Comparison of ENCODE assay signal across 7 worm cellular contexts in genomic region chrII:10925804-10926570, ce11.
A peak's percentile ranks its signal among the peaks of the same experiment; 100 is the strongest.
TF ChIP-seq lines count a peak whose summit lies in the region.

metr-1 (plus strand) TSS chrII:10926561.

TF ChIP-seq in whole organism, L1 larva, 84 proteins besides CTCF, POLR2A, EP300 and RAD21 (continues in another document):
- TF ChIP-seq sox-4 (tag; optimal IDR thresholded peaks at IDR 0.05; lab: Kevin White, UChicago) (no peak), nhr-11 (tag; optimal IDR thresholded peaks at IDR 0.05; lab: Kevin White, UChicago) (no peak), nhr-71 (tag; optimal IDR thresholded peaks at IDR 0.05; lab: Kevin White, UChicago) (peak; percentile 44), lsy-2 (tag; optimal IDR thresholded peaks at IDR 0.05; lab: Kevin White, UChicago) (peak in 1 of 2 experiments; percentile 24), Y116A8C.19 (tag; optimal IDR thresholded peaks at IDR 0.05; lab: Kevin White, UChicago; ENCODE audit: borderline replicate concordance) (no peak), nhr-19 (GFP tag; conservative IDR thresholded peaks at IDR 0.05; lab: Robert Waterston, UW) (peak; percentile 33; the same call in 1 of the 2 replicates), ama-1 (optimal IDR thresholded peaks at IDR 0.05; lab: Kevin White, UChicago) (no peak), zag-1 (tag; optimal IDR thresholded peaks at IDR 0.05; lab: Kevin White, UChicago) (no peak), egl-27 (tag; optimal IDR thresholded peaks at IDR 0.05; lab: Kevin White, UChicago) (no peak), rnt-1 (tag; optimal IDR thresholded peaks at IDR 0.05; lab: Kevin White, UChicago) (peak; percentile 37), lin-35 (GFP tag; optimal IDR thresholded peaks at IDR 0.05; lab: Kevin White, UChicago) (peak; percentile 71 to 72), zip-4 (GFP tag; optimal IDR thresholded peaks at IDR 0.05; lab: Kevin White, UChicago) (no peak), snpc-4 (tag; optimal IDR thresholded peaks at IDR 0.05; lab: Kevin White, UChicago) (no peak)

TF ChIP-seq in whole organism, L2 larva, 48 proteins besides CTCF, POLR2A, EP300 and RAD21 (continues in another document):
- no peak for TF ChIP-seq nhr-11 (tag; optimal IDR thresholded peaks at IDR 0.05; lab: Kevin White, UChicago)
- TF ChIP-seq fos-1 (tag; optimal IDR thresholded peaks at IDR 0.05; lab: Kevin White, UChicago): peak; percentile 68
- no peak for TF ChIP-seq nhr-129 (tag; optimal IDR thresholded peaks at IDR 0.05; lab: Kevin White, UChicago)
- TF ChIP-seq elt-3 (tag; optimal IDR thresholded peaks at IDR 0.05; lab: Kevin White, UChicago): no peak
- no peak for TF ChIP-seq nhr-77 (tag; optimal IDR thresholded peaks at IDR 0.05; lab: Kevin White, UChicago)
- TF ChIP-seq gmeb-1 (tag; optimal IDR thresholded peaks at IDR 0.05; lab: Kevin White, UChicago): peak; percentile 63
- no peak for TF ChIP-seq mab-5 (tag; optimal IDR thresholded peaks at IDR 0.05; lab: Kevin White, UChicago)
- peak in 1 of 2 experiments; percentile 49 for TF ChIP-seq lsy-2 (tag; optimal IDR thresholded peaks at IDR 0.05; lab: Kevin White, UChicago)
- no peak for TF ChIP-seq dmd-4 (tag; optimal IDR thresholded peaks at IDR 0.05; lab: Kevin White, UChicago)
- TF ChIP-seq Y55F3AM.14 (GFP tag; optimal IDR thresholded peaks at IDR 0.05; lab: Kevin White, UChicago): no peak
- no peak for TF ChIP-seq ZK546.5 (tag; optimal IDR thresholded peaks at IDR 0.05; lab: Kevin White, UChicago)
- TF ChIP-seq crh-2 (tag; optimal IDR thresholded peaks at IDR 0.05; lab: Kevin White, UChicago): peak; percentile 2
- peak; percentile 60 for TF ChIP-seq nhr-21 (tag; optimal IDR thresholded peaks at IDR 0.05; lab: Kevin White, UChicago)

TF ChIP-seq in whole organism, L3 larva, 47 proteins besides CTCF, POLR2A, EP300 and RAD21:
- TF ChIP-seq nhr-23 (tag; optimal IDR thresholded peaks at IDR 0.05; lab: Kevin White, UChicago) (peak; percentile 52), lin-15B (tag; optimal IDR thresholded peaks at IDR 0.05; lab: Kevin White, UChicago) (peak; percentile 20), elt-2 (tag; optimal IDR thresholded peaks at IDR 0.05; lab: Kevin White, UChicago) (peak; percentile 68), nhr-43 (tag; optimal IDR thresholded peaks at IDR 0.05; lab: Kevin White, UChicago; ENCODE audit: poor library complexity, severe bottlenecking) (peak; percentile 46), nhr-25 (tag; optimal IDR thresholded peaks at IDR 0.05; lab: Kevin White, UChicago) (peak; percentile 46), pha-4 (tag; optimal IDR thresholded peaks at IDR 0.05; lab: Kevin White, UChicago) (no peak), nfya-1 (tag; optimal IDR thresholded peaks at IDR 0.05; lab: Kevin White, UChicago; ENCODE audit: insufficient read depth) (peak; percentile 7), nhr-77 (tag; optimal IDR thresholded peaks at IDR 0.05; lab: Kevin White, UChicago) (no peak), elt-3 (tag; optimal IDR thresholded peaks at IDR 0.05; lab: Kevin White, UChicago) (peak in 1 of 3 experiments; percentile 20), mml-1 (tag; optimal IDR thresholded peaks at IDR 0.05; lab: Kevin White, UChicago) (no peak)

TF ChIP-seq in whole organism, L4 larva, 104 proteins besides CTCF, POLR2A, EP300 and RAD21 (continues in another document):
- TF ChIP-seq hlh-30 (tag; optimal IDR thresholded peaks at IDR 0.05; lab: Kevin White, UChicago; ENCODE audit: insufficient read depth) (peak; percentile 55), F26F4.8 (GFP tag; conservative IDR thresholded peaks at IDR 0.05; lab: Robert Waterston, UW) (no peak), daf-16 (GFP tag; optimal IDR thresholded peaks at IDR 0.05; lab: Kevin White, UChicago) (no peak), daf-16 (tag; optimal IDR thresholded peaks at IDR 0.05; lab: Kevin White, UChicago) (peak; percentile 63), ama-1 (optimal IDR thresholded peaks at IDR 0.05; lab: Kevin White, UChicago) (no peak), dpl-1 (GFP tag; optimal IDR thresholded peaks at IDR 0.05; lab: Kevin White, UChicago) (peak; percentile 83), nhr-28 (tag; optimal IDR thresholded peaks at IDR 0.05; lab: Kevin White, UChicago) (peak; percentile 32), lsy-2 (tag; optimal IDR thresholded peaks at IDR 0.05; lab: Kevin White, UChicago) (peak in 1 of 2 experiments; percentile 55), lin-38 (GFP tag; IDR thresholded peaks at IDR 0.05; lab: Robert Waterston, UW) (peak; percentile 43), tra-1 (GFP tag; IDR thresholded peaks at IDR 0.05; lab: Robert Waterston, UW) (no peak), hmg-1.1 (GFP tag; IDR thresholded peaks at IDR 0.05; lab: Robert Waterston, UW) (0 out of 2 replicates have a peak, but pooled peaks have one; percentile 15), mdl-1 (tag; optimal IDR thresholded peaks at IDR 0.05; lab: Kevin White, UChicago) (peak in 1 of 2 experiments; percentile 41), mxl-3 (GFP tag; optimal IDR thresholded peaks at IDR 0.05; lab: Kevin White, UChicago) (peak; percentile 74), hlh-11 (tag; optimal IDR thresholded peaks at IDR 0.05; lab: Kevin White, UChicago) (peak; percentile 60)

TF ChIP-seq in whole organism, late embryonic, 69 proteins besides CTCF, POLR2A, EP300 and RAD21:
- TF ChIP-seq pax-1 (tag; optimal IDR thresholded peaks at IDR 0.05; lab: Kevin White, UChicago) (no peak), elt-2 (tag; optimal IDR thresholded peaks at IDR 0.05; lab: Kevin White, UChicago) (peak; percentile 33), ceh-31 (tag; optimal IDR thresholded peaks at IDR 0.05; lab: Kevin White, UChicago) (peak; percentile 18), pqm-1 (tag; optimal IDR thresholded peaks at IDR 0.05; lab: Kevin White, UChicago) (no peak)

TF ChIP-seq in whole organism, mixed stage, embryonic, 35 proteins besides CTCF, POLR2A, EP300 and RAD21:
- TF ChIP-seq ham-2 (GFP tag; optimal IDR thresholded peaks at IDR 0.05; lab: Kevin White, UChicago) (peak; percentile 16), hlh-1 (tag; optimal IDR thresholded peaks at IDR 0.05; lab: Kevin White, UChicago) (no peak), elt-1 (tag; optimal IDR thresholded peaks at IDR 0.05; lab: Kevin White, UChicago; ENCODE audit: borderline replicate concordance, insufficient read depth) (peak; percentile 88)
TF ChIP-seq in whole organism, mixed stage, embryonic: peak in this region for 2.

TF ChIP-seq in whole organism, young adult, 124 proteins besides CTCF, POLR2A, EP300 and RAD21 (continues in another document):
- TF ChIP-seq lin-35 (GFP tag; optimal IDR thresholded peaks at IDR 0.05; lab: Kevin White, UChicago) (peak in 2 of 3 experiments; percentile 9 to 79), attf-6 (GFP tag; IDR thresholded peaks at IDR 0.05; lab: Robert Waterston, UW) (no peak), somi-1 (GFP tag; optimal IDR thresholded peaks at IDR 0.05; lab: Kevin White, UChicago) (no peak), ztf-28 (GFP tag; IDR thresholded peaks at IDR 0.05; lab: Robert Waterston, UW) (no peak), hlh-26 (GFP tag; conservative IDR thresholded peaks at IDR 0.05; lab: Robert Waterston, UW) (no peak), Y56A3A.18 (GFP tag; IDR thresholded peaks at IDR 0.05; lab: Robert Waterston, UW) (no peak), akir-1 (GFP tag; optimal IDR thresholded peaks at IDR 0.05; lab: Kevin White, UChicago) (no peak), ets-4 (GFP tag; optimal IDR thresholded peaks at IDR 0.05; lab: Kevin White, UChicago) (no peak), ama-1 (optimal IDR thresholded peaks at IDR 0.05; lab: Kevin White, UChicago) (peak; percentile 38), ama-1 (GFP tag; optimal IDR thresholded peaks at IDR 0.05; lab: Kevin White, UChicago) (no peak), sptf-2 (GFP tag; optimal IDR thresholded peaks at IDR 0.05; lab: Kevin White, UChicago) (no peak), pha-4 (tag; optimal IDR thresholded peaks at IDR 0.05; lab: Kevin White, UChicago) (no peak), egrh-3 (GFP tag; IDR thresholded peaks at IDR 0.05; lab: Robert Waterston, UW) (no peak), F55B11.4 (tag; optimal IDR thresholded peaks at IDR 0.05; lab: Kevin White, UChicago; ENCODE audit: borderline replicate concordance, insufficient read depth) (no peak), egl-44 (GFP tag; IDR thresholded peaks at IDR 0.05; lab: Robert Waterston, UW) (no peak), repo-1 (tag; optimal IDR thresholded peaks at IDR 0.05; lab: Kevin White, UChicago) (no peak), lag-1 (GFP tag; IDR thresholded peaks at IDR 0.05; lab: Robert Waterston, UW) (no peak), F23B12.7 (tag; optimal IDR thresholded peaks at IDR 0.05; lab: Kevin White, UChicago; ENCODE audit: insufficient read depth) (no peak), bed-2 (GFP tag; IDR thresholded peaks at IDR 0.05; lab: Robert Waterston, UW) (peak; percentile 59; the same call in 1 of the 2 replicates), ceh-79 (tag; optimal IDR thresholded peaks at IDR 0.05; lab: Kevin White, UChicago) (no peak), ztf-3 (GFP tag; optimal IDR thresholded peaks at IDR 0.05; lab: Kevin White, UChicago) (no peak), F22D6.2 (tag; optimal IDR thresholded peaks at IDR 0.05; lab: Kevin White, UChicago) (no peak), zim-3 (tag; optimal IDR thresholded peaks at IDR 0.05; lab: Kevin White, UChicago) (no peak), mxl-1 (tag; optimal IDR thresholded peaks at IDR 0.05; lab: Kevin White, UChicago) (no peak), T07F8.4 (tag; optimal IDR thresholded peaks at IDR 0.05; lab: Kevin White, UChicago) (no peak), madf-6 (GFP tag; IDR thresholded peaks at IDR 0.05; lab: Robert Waterston, UW) (peak; percentile 70), ceh-100 (GFP tag; IDR thresholded peaks at IDR 0.05; lab: Robert Waterston, UW) (no peak), gei-17 (GFP tag; optimal IDR thresholded peaks at IDR 0.05; lab: Kevin White, UChicago) (no peak), ztf-6 (GFP tag; IDR thresholded peaks at IDR 0.05; lab: Robert Waterston, UW) (no peak), atf-7 (tag; optimal IDR thresholded peaks at IDR 0.05; lab: Kevin White, UChicago) (no peak), mes-4 (tag; optimal IDR thresholded peaks at IDR 0.05; lab: Kevin White, UChicago) (no peak), F57C9.4 (tag; optimal IDR thresholded peaks at IDR 0.05; lab: Kevin White, UChicago) (no peak), nfya-2 (GFP tag; IDR thresholded peaks at IDR 0.05; lab: Robert Waterston, UW) (no peak), ekl-4 (GFP tag; IDR thresholded peaks at IDR 0.05; lab: Robert Waterston, UW) (peak; percentile 22; the same call in 1 of the 2 replicates), ccch-3 (GFP tag; optimal IDR thresholded peaks at IDR 0.05; lab: Kevin White, UChicago) (no peak), madf-8 (GFP tag; conservative IDR thresholded peaks at IDR 0.05; lab: Robert Waterston, UW) (0 out of 2 replicates have a peak, but pooled peaks have one; percentile 7), B0019.2 (GFP tag; conservative IDR thresholded peaks at IDR 0.05; lab: Robert Waterston, UW) (no peak), F37B4.10 (GFP tag; IDR thresholded peaks at IDR 0.05; lab: Robert Waterston, UW) (no peak), aptf-3 (GFP tag; IDR thresholded peaks at IDR 0.05; lab: Robert Waterston, UW) (no peak), lin-26 (GFP tag; IDR thresholded peaks at IDR 0.05; lab: Robert Waterston, UW) (no peak)
